Worm (Caenorhabditis elegans) whole organism, L1 larva: ENCODE data around the gene copz-1.
A peak's percentile ranks its signal among the peaks of the same experiment; 100 is the strongest.

Source experiments
- C34B4.2 ChIP-seq: sonication (generic microtip); optimal IDR thresholded peaks from 2 replicates; lab custom pipeline; 2017; ENCODE audit warnings: mild to moderate bottlenecking, missing genetic modification characterization, missing compliant biosample characterization
- Y116A8C.19 ChIP-seq: sonication (generic microtip); optimal IDR thresholded peaks from 2 replicates; lab custom pipeline; 2016; ENCODE audit warnings: missing compliant biosample characterization, missing genetic modification characterization, borderline replicate concordance
- alr-1 ChIP-seq: fragments of 200-800 bp; sonication (Bioruptor generic); optimal IDR thresholded peaks from 2 replicates; lab custom pipeline; 2018; ENCODE audit warnings: borderline replicate concordance, mild to moderate bottlenecking, missing genetic modification characterization, missing compliant biosample characterization
- ama-1 ChIP-seq: fragments of 150-350 bp; optimal IDR thresholded peaks from 2 replicates; lab custom pipeline; 2014
- ceh-63 ChIP-seq: fragments of 200-800 bp; sonication (Bioruptor generic); optimal IDR thresholded peaks from 2 replicates; lab custom pipeline; 2018; ENCODE audit warnings: mild to moderate bottlenecking, missing genetic modification characterization, missing compliant biosample characterization
- ceh-88 ChIP-seq: fragments of 200-800 bp; sonication (Bioruptor generic); IDR thresholded peaks from 2 replicates; pipeline ENCODE4 v1.3.6; 2022; ENCODE audit warnings: missing genetic modification characterization, missing compliant biosample characterization
- ceh-90 ChIP-seq: sonication (generic microtip); optimal IDR thresholded peaks from 2 replicates; lab custom pipeline; 2016; ENCODE audit warnings: missing genetic modification characterization, missing compliant biosample characterization
- egl-27 ChIP-seq, 2 experiments: fragments of 150-350 bp in 1 of 2; sonication (generic microtip); optimal IDR thresholded peaks; 3 replicates each; lab custom pipeline; 2017 to 2018; ENCODE audit warnings: missing biosample characterization in 2 of 2, missing genetic modification characterization in 2 of 2, missing genetic modification reagents in 2 of 2
- elt-2 ChIP-seq: sonication (generic microtip); optimal IDR thresholded peaks from 2 replicates; lab custom pipeline; 2016; ENCODE audit warnings: missing genetic modification characterization, mild to moderate bottlenecking, inconsistent platforms, missing compliant biosample characterization, missing genetic modification reagents
- elt-3 ChIP-seq, 6 experiments: fragments of 150-350 bp in 1 of 6; sonication (generic microtip); optimal IDR thresholded peaks; 2 replicates each; lab custom pipeline; 2017 to 2018; ENCODE audit warnings: missing biosample characterization in 6 of 6, missing genetic modification characterization in 6 of 6, inconsistent platforms in 1 of 6
- fkh-8 ChIP-seq: sonication (generic microtip); optimal IDR thresholded peaks from 2 replicates; lab custom pipeline; 2016; ENCODE audit warnings: mild to moderate bottlenecking, missing genetic modification characterization, missing compliant biosample characterization
- grh-1 ChIP-seq: fragments of 200-800 bp; sonication (Bioruptor generic); IDR thresholded peaks from 2 replicates; pipeline ENCODE4 v1.3.6; 2022; ENCODE audit warnings: missing genetic modification reagents, missing genetic modification characterization, missing compliant biosample characterization
- hlh-17 ChIP-seq: fragments of 200-800 bp; sonication (Bioruptor generic); optimal IDR thresholded peaks from 2 replicates; lab custom pipeline; 2018; ENCODE audit warnings: missing genetic modification characterization, mild to moderate bottlenecking, missing compliant biosample characterization, moderate library complexity, borderline replicate concordance
- irx-1 ChIP-seq: sonication (generic microtip); optimal IDR thresholded peaks from 2 replicates; lab custom pipeline; 2016; ENCODE audit warnings: missing genetic modification characterization, missing compliant biosample characterization
- isw-1 ChIP-seq: fragments of 200-800 bp; sonication (Bioruptor generic); IDR thresholded peaks from 2 replicates; pipeline ENCODE4 v1.3.6; 2022; ENCODE audit warnings: missing genetic modification characterization, missing compliant biosample characterization
- jun-1 ChIP-seq: fragments of 150-350 bp; optimal IDR thresholded peaks from 2 replicates; lab custom pipeline; 2014; ENCODE audit warnings: missing biosample characterization, missing genetic modification reagents, missing genetic modification characterization
- lin-13 ChIP-seq: fragments of 150-350 bp; optimal IDR thresholded peaks from 2 replicates; lab custom pipeline; 2014; ENCODE audit warnings: missing biosample characterization, missing genetic modification reagents, missing genetic modification characterization
- lin-14 ChIP-seq: fragments of 200-800 bp; sonication (Bioruptor generic); optimal IDR thresholded peaks from 2 replicates; lab custom pipeline; 2018; ENCODE audit warnings: mild to moderate bottlenecking, missing genetic modification characterization, moderate library complexity, missing compliant biosample characterization
- lin-15B ChIP-seq: fragments of 150-350 bp; sonication (generic microtip); optimal IDR thresholded peaks from 3 replicates; lab custom pipeline; 2014; ENCODE audit warnings: missing biosample characterization, missing genetic modification characterization
- lin-35 ChIP-seq, 2 experiments: fragments of 150-350 bp; optimal IDR thresholded peaks; 2 replicates each; lab custom pipeline; 2014; ENCODE audit warnings: missing biosample characterization in 2 of 2, missing genetic modification characterization in 2 of 2, missing genetic modification reagents in 2 of 2
- lir-3 ChIP-seq: sonication (generic microtip); optimal IDR thresholded peaks from 2 replicates; lab custom pipeline; 2016; ENCODE audit warnings: mild to moderate bottlenecking, missing genetic modification characterization, moderate library complexity, missing compliant biosample characterization; ENCODE audit not compliant: poor library complexity
- lsy-2 ChIP-seq, 2 experiments: fragments of 150-350 bp; optimal IDR thresholded peaks; 2 replicates each; lab custom pipeline; 2014; ENCODE audit warnings: missing biosample characterization in 2 of 2, missing genetic modification characterization in 2 of 2
- mef-2 ChIP-seq: fragments of 150-350 bp; optimal IDR thresholded peaks from 2 replicates; lab custom pipeline; 2014; ENCODE audit warnings: missing biosample characterization, missing genetic modification characterization
- nhr-20 ChIP-seq: sonication (generic microtip); optimal IDR thresholded peaks from 2 replicates; lab custom pipeline; 2016; ENCODE audit warnings: mild to moderate bottlenecking, missing genetic modification characterization, missing compliant biosample characterization
- nhr-237 ChIP-seq: fragments of 150-350 bp; optimal IDR thresholded peaks from 2 replicates; lab custom pipeline; 2014; ENCODE audit warnings: missing biosample characterization, missing genetic modification characterization
- nhr-47 ChIP-seq: sonication (generic microtip); optimal IDR thresholded peaks from 2 replicates; lab custom pipeline; 2016; ENCODE audit warnings: mild to moderate bottlenecking, missing genetic modification characterization, moderate library complexity, missing compliant biosample characterization
- nhr-71 ChIP-seq: sonication (generic microtip); optimal IDR thresholded peaks from 2 replicates; lab custom pipeline; 2016; ENCODE audit warnings: mild to moderate bottlenecking, missing genetic modification characterization, moderate library complexity, missing compliant biosample characterization
- nhr-76 ChIP-seq: sonication (generic microtip); optimal IDR thresholded peaks from 2 replicates; lab custom pipeline; 2017; ENCODE audit warnings: missing biosample characterization, missing genetic modification characterization
- nhr-77 ChIP-seq: fragments of 150-350 bp; optimal IDR thresholded peaks from 2 replicates; lab custom pipeline; 2014; ENCODE audit warnings: missing biosample characterization, missing genetic modification characterization
- nhr-84 ChIP-seq: sonication (generic microtip); optimal IDR thresholded peaks from 2 replicates; lab custom pipeline; 2017; ENCODE audit warnings: missing biosample characterization, missing genetic modification characterization
- nhr-85 ChIP-seq: sonication (generic microtip); peaks from one replicate; lab custom pipeline; 2016; ENCODE audit warnings: missing genetic modification characterization, inconsistent platforms, missing compliant biosample characterization
- nhr-90 ChIP-seq: sonication (generic microtip); optimal IDR thresholded peaks from 2 replicates; lab custom pipeline; 2016; ENCODE audit warnings: mild to moderate bottlenecking, missing genetic modification characterization, missing compliant biosample characterization; ENCODE audit not compliant: poor library complexity
- pag-3 ChIP-seq: sonication (generic microtip); optimal IDR thresholded peaks from 2 replicates; lab custom pipeline; 2017; ENCODE audit warnings: missing genetic modification characterization, mild to moderate bottlenecking, missing compliant biosample characterization, antibody characterized with exemption, borderline replicate concordance; ENCODE audit not compliant: insufficient read depth
- pax-3 ChIP-seq: fragments of 200-800 bp; sonication (Bioruptor generic); optimal IDR thresholded peaks from 2 replicates; lab custom pipeline; 2018; ENCODE audit warnings: mild to moderate bottlenecking, missing genetic modification characterization, moderate library complexity, missing compliant biosample characterization
- pqm-1 ChIP-seq: sonication (generic microtip); optimal IDR thresholded peaks from 3 replicates; lab custom pipeline; 2017; ENCODE audit warnings: missing biosample characterization, missing genetic modification characterization
- skn-1 ChIP-seq: fragments of 150-350 bp; optimal IDR thresholded peaks from 2 replicates; lab custom pipeline; 2014; ENCODE audit warnings: missing biosample characterization, missing genetic modification characterization
- snpc-4 ChIP-seq: fragments of 150-350 bp; optimal IDR thresholded peaks from 2 replicates; lab custom pipeline; 2014; ENCODE audit warnings: missing biosample characterization, missing genetic modification characterization
- sup-37 ChIP-seq: fragments of 200-800 bp; sonication (Bioruptor generic); optimal IDR thresholded peaks from 2 replicates; lab custom pipeline; 2018; ENCODE audit warnings: mild to moderate bottlenecking, missing genetic modification characterization, missing compliant biosample characterization
- tbx-2 ChIP-seq: sonication (generic microtip); optimal IDR thresholded peaks from 2 replicates; lab custom pipeline; 2016; ENCODE audit warnings: missing genetic modification characterization, missing compliant biosample characterization
- tlp-1 ChIP-seq: fragments of 150-350 bp; optimal IDR thresholded peaks from 2 replicates; lab custom pipeline; 2014; ENCODE audit warnings: missing biosample characterization, missing genetic modification characterization
- unc-130 ChIP-seq: fragments of 150-350 bp; optimal IDR thresholded peaks from 2 replicates; lab custom pipeline; 2017; ENCODE audit warnings: missing biosample characterization, missing genetic modification characterization, inconsistent platforms
- unc-30 ChIP-seq: sonication (generic microtip); optimal IDR thresholded peaks from 2 replicates; lab custom pipeline; 2017; ENCODE audit warnings: missing biosample characterization, missing genetic modification characterization
- unc-62 ChIP-seq: fragments of 150-350 bp; optimal IDR thresholded peaks from 2 replicates; lab custom pipeline; 2014; ENCODE audit warnings: missing biosample characterization, missing genetic modification reagents, missing genetic modification characterization
- zag-1 ChIP-seq: fragments of 150-350 bp; optimal IDR thresholded peaks from 2 replicates; lab custom pipeline; 2014; ENCODE audit warnings: missing biosample characterization, missing genetic modification characterization

Gene copz-1

ce11 chrII:10859359-10859758, 13.3 kb upstream of the copz-1 start:
- TF ChIP-seq unc-130 (tag; lab: Kevin White, UChicago) (no peak), nhr-77 (tag; lab: Kevin White, UChicago) (no peak), ama-1 (lab: Kevin White, UChicago) (no peak), hlh-17 (GFP tag; lab: Kevin White, UChicago) (no peak), egl-27 (tag; optimal IDR thresholded peaks at IDR 0.05; lab: Kevin White, UChicago) (no peak), C34B4.2 (tag; lab: Kevin White, UChicago) (no peak), alr-1 (no peak), elt-2 (tag; lab: Kevin White, UChicago) (no peak), Y116A8C.19 (no peak), tbx-2 (tag; lab: Kevin White, UChicago) (no peak), zag-1 (tag; lab: Kevin White, UChicago) (no peak), ceh-63 (GFP tag; lab: Kevin White, UChicago) (no peak)

- TF ChIP-seq elt-3 (tag; optimal IDR thresholded peaks at IDR 0.05; lab: Kevin White, UChicago) (peak in 1 of 6 experiments; percentile 53), snpc-4 (tag; lab: Kevin White, UChicago) (no peak), lin-14 (GFP tag; lab: Kevin White, UChicago) (no peak), pqm-1 (tag; lab: Kevin White, UChicago) (no peak), nhr-237 (tag; lab: Kevin White, UChicago) (no peak), nhr-71 (tag; lab: Kevin White, UChicago) (peak; percentile 18), elt-2 (tag; lab: Kevin White, UChicago) (peak; percentile 37), jun-1 (tag; lab: Kevin White, UChicago) (no peak), nhr-20 (tag; lab: Kevin White, UChicago) (peak; percentile 30), lin-13 (GFP tag; lab: Kevin White, UChicago) (no peak), lin-15B (no peak), pag-3 (tag; lab: Kevin White, UChicago) (no peak), lin-35 (GFP tag; optimal IDR thresholded peaks at IDR 0.05; lab: Kevin White, UChicago) (peak in 1 of 2 experiments; percentile 47)
Measured at ce11 chrII:10860840-10861239, 11.8 kb upstream of the copz-1 start, which contains the start of gene M106.3. TSS of gene M106.3 (minus strand) at chrII:10860909.

ce11 chrII:10861305-10861704, 11.4 kb upstream of the copz-1 start:
- TF ChIP-seq unc-62 (GFP tag; lab: Kevin White, UChicago) = no peak
- TF ChIP-seq fkh-8 (tag; lab: Kevin White, UChicago) = no peak
- no peak for TF ChIP-seq mef-2 (tag; lab: Kevin White, UChicago)
- TF ChIP-seq lir-3 = no peak
- no peak for TF ChIP-seq nhr-90 (tag; lab: Kevin White, UChicago)
- no peak for TF ChIP-seq lsy-2 (tag; optimal IDR thresholded peaks at IDR 0.05; lab: Kevin White, UChicago)
- TF ChIP-seq nhr-85 = peak; percentile 22

ce11 chrII:10861723-10862486, 10.8 kb upstream of the copz-1 start:
- no peak for TF ChIP-seq isw-1 (GFP tag; lab: Robert Waterston, UW)
- TF ChIP-seq tlp-1 (tag; lab: Kevin White, UChicago) = no peak
- TF ChIP-seq nhr-47 (tag; lab: Kevin White, UChicago) = no peak
- no peak for TF ChIP-seq nhr-76 (tag; lab: Kevin White, UChicago)
- TF ChIP-seq pax-3 = no peak
- TF ChIP-seq unc-62 (GFP tag; lab: Kevin White, UChicago) = no peak
- no peak for TF ChIP-seq Y116A8C.19
- TF ChIP-seq sup-37 (GFP tag; lab: Kevin White, UChicago) = no peak
- no peak for TF ChIP-seq irx-1
- TF ChIP-seq zag-1 (tag; lab: Kevin White, UChicago) = no peak
- TF ChIP-seq ceh-90 = no peak
- TF ChIP-seq unc-30 (tag; lab: Kevin White, UChicago) = no peak
- no peak for TF ChIP-seq snpc-4 (tag; lab: Kevin White, UChicago)
- no peak for TF ChIP-seq nhr-77 (tag; lab: Kevin White, UChicago)
- peak in 1 of 2 experiments; percentile 36 for TF ChIP-seq lin-35 (GFP tag; optimal IDR thresholded peaks at IDR 0.05; lab: Kevin White, UChicago)
- TF ChIP-seq skn-1 (tag; lab: Kevin White, UChicago) = peak; percentile 43
- no peak for TF ChIP-seq fkh-8 (tag; lab: Kevin White, UChicago)
- no peak for TF ChIP-seq pqm-1 (tag; lab: Kevin White, UChicago)
- TF ChIP-seq nhr-84 (tag; lab: Kevin White, UChicago) = no peak
- TF ChIP-seq alr-1 = no peak
- no peak for TF ChIP-seq ceh-63 (GFP tag; lab: Kevin White, UChicago)
- TF ChIP-seq mef-2 (tag; lab: Kevin White, UChicago) = no peak
- peak; percentile 62 for TF ChIP-seq grh-1 (GFP tag; lab: Robert Waterston, UW)
- TF ChIP-seq ceh-88 (GFP tag; lab: Robert Waterston, UW) = no peak
